Worm (Caenorhabditis elegans): ENCODE data around the gene F25B3.4.

F25B3.4 gene

DNA sequence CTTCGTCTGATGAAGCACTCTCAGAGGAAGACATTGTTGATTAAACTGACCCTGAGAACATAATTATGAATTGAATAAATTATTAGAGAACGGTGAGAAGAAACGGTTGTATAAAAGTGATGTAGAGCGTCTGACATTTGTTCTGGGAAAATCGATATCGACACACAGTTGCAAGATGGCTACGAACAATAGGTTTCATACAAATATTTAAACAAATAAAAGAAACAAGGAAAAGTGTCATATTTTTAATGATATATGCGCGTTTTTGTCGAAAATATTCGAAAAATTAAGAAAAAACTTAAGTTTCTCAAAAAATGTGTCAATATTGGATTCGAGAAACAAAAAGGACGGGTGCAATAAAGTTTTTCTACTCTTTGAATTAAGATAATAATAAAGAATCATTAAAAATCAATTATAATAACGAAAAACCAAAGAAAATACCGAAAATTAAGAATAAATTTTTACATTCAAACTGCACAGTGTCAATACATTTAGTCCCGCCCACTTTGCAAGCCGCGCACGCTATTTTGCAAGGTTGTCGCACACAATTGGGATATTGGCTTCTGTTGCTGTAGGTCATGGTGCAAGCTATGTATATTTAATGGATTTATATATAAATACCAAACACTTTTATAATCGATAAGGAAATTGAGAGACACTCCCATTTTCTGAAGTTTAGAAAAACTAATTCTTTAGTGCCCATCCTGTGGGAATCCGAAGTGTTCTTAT lies 14.2 kb upstream of the F25B3.4 start, which contains the start of gene rtfo-1:
TSS of gene rtfo-1 (minus strand) at position 51 of the 729 bp plus-strand sequence.
- no peak for TF ChIP-seq fkh-10 (GFP tag; optimal IDR thresholded peaks at IDR 0.05)
- TF ChIP-seq sea-2 (GFP tag; optimal IDR thresholded peaks at IDR 0.05), result no peak
- TF ChIP-seq ceh-16 (tag; optimal IDR thresholded peaks at IDR 0.05), result no peak
- TF ChIP-seq pha-4 (tag; optimal IDR thresholded peaks at IDR 0.05), result peak; percentile 60
- no peak for TF ChIP-seq ZK546.5 (tag; optimal IDR thresholded peaks at IDR 0.05)
- no peak for TF ChIP-seq tbx-2 (tag; optimal IDR thresholded peaks at IDR 0.05)
- TF ChIP-seq hmg-11 (tag; optimal IDR thresholded peaks at IDR 0.05), result peak; percentile 62
- TF ChIP-seq nhr-43 (tag; optimal IDR thresholded peaks at IDR 0.05; ENCODE audit: poor library complexity, severe bottlenecking), result peak; percentile 45
- TF ChIP-seq fos-1 (tag; optimal IDR thresholded peaks at IDR 0.05), result no peak
- TF ChIP-seq ztf-11 (tag; optimal IDR thresholded peaks at IDR 0.05), result no peak
- peak; percentile 35 for TF ChIP-seq nhr-23 (tag; optimal IDR thresholded peaks at IDR 0.05)
- no peak for TF ChIP-seq jun-1 (tag; optimal IDR thresholded peaks at IDR 0.05)
- peak; percentile 4 for TF ChIP-seq elt-2 (tag; optimal IDR thresholded peaks at IDR 0.05)
- TF ChIP-seq ceh-82 (tag; optimal IDR thresholded peaks at IDR 0.05), result no peak
- no peak for TF ChIP-seq elt-3 (tag; optimal IDR thresholded peaks at IDR 0.05)
- TF ChIP-seq mdl-1 (tag; optimal IDR thresholded peaks at IDR 0.05), result no peak
- TF ChIP-seq unc-39 (tag; optimal IDR thresholded peaks at IDR 0.05), result no peak
- TF ChIP-seq lin-15B (tag; optimal IDR thresholded peaks at IDR 0.05), result no peak
- TF ChIP-seq nhr-12 (tag; optimal IDR thresholded peaks at IDR 0.05), result no peak
- TF ChIP-seq mml-1 (tag; optimal IDR thresholded peaks at IDR 0.05), result no peak
- TF ChIP-seq snpc-4 (tag; optimal IDR thresholded peaks at IDR 0.05), result peak; percentile 4
- peak; percentile 18 for TF ChIP-seq nhr-25 (tag; optimal IDR thresholded peaks at IDR 0.05)

DNA sequence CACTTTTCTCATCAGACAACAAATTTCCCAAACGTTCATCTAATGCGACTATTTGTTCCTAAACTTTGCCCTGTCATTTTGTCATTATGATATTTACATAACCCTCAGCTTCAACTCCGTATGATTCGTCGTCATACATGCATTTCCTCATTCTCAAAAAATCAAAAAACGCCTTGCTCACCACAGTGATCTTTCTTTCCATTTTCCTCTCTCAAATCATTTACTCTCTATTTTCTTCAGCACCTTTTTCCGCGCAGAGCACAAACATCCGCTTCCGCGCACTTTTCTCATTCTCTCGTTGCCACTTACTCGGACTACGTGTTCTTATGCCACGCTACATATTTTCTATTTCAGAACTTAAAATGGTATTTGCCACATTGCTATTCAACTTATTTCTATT lies 8.4 kb upstream of the F25B3.4 start, which contains the start of gene F25B3.2:
TSS of gene F25B3.2 (plus strand) at position 301 of the 400 bp plus-strand sequence.
- no peak for TF ChIP-seq nhr-77 (tag; optimal IDR thresholded peaks at IDR 0.05)
- TF ChIP-seq fos-1 (tag; optimal IDR thresholded peaks at IDR 0.05), result no peak
- TF ChIP-seq unc-39 (tag; optimal IDR thresholded peaks at IDR 0.05), result no peak
- no peak for TF ChIP-seq mml-1 (tag; optimal IDR thresholded peaks at IDR 0.05)
- TF ChIP-seq R02D3.7 (tag; optimal IDR thresholded peaks at IDR 0.05), result no peak

- TF ChIP-seq elt-3 (tag; optimal IDR thresholded peaks at IDR 0.05) (no peak), mdl-1 (tag; optimal IDR thresholded peaks at IDR 0.05) (no peak), daf-12 (tag; optimal IDR thresholded peaks at IDR 0.05) (no peak), nhr-43 (tag; optimal IDR thresholded peaks at IDR 0.05; ENCODE audit: poor library complexity, severe bottlenecking) (no peak), hmg-11 (tag; optimal IDR thresholded peaks at IDR 0.05) (no peak), mml-1 (tag; optimal IDR thresholded peaks at IDR 0.05) (no peak)
Measured at ce11 chrV:9571673-9572072, 3.1 kb upstream of the F25B3.4 start.

DNA sequence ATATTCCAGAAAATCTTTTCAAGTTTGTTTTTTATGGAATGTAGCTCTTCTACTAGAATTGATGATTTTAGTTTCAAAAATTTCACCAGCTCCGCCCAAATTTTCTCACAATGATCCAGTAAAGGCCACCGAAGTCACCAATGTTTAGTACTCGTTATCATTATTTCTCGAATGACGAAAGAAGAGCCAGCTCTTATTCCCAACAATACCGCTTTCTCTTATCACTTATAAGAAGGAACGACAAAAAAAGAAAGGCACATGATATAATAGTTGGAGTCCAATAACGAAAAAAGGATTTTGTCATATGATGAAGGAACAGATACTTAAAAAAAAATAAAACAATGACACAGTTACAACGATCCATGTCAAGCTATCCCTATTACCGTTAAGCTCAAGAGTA lies 2.4 kb upstream of the F25B3.4 start:
- no peak for TF ChIP-seq nhr-67 (tag; optimal IDR thresholded peaks at IDR 0.05)
- peak; percentile 36 for TF ChIP-seq elt-2 (tag; optimal IDR thresholded peaks at IDR 0.05)
- TF ChIP-seq egl-27 (tag; optimal IDR thresholded peaks at IDR 0.05), result no peak

DNA sequence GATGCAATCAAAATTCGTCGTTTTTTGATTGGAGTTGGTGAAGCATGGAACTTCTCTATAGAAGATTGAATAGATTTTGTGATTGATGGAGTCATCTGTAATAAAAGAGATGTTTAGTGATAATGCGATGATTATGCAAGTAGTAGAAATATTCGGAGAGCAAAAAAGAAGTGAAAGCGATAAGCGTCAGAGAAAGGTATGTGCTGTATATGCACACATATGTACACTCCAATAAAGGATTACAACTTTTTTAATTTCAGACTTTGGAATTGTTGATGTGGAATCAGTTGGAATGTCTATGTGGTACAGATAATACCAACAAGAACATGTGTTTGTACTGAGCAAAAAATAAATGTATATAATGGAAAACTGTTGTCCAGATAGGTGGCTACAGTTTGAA lies 1.6 kb upstream of the F25B3.4 start, which contains the start of gene F25B3.5:
TSS of gene F25B3.5 (minus strand) at position 101 of the 400 bp plus-strand sequence.
- TF ChIP-seq elt-2 (tag; optimal IDR thresholded peaks at IDR 0.05), result no peak
- TF ChIP-seq nhr-67 (tag; optimal IDR thresholded peaks at IDR 0.05), result no peak
- no peak for TF ChIP-seq nhr-43 (tag; optimal IDR thresholded peaks at IDR 0.05; ENCODE audit: poor library complexity, severe bottlenecking)
- TF ChIP-seq egl-27 (tag; optimal IDR thresholded peaks at IDR 0.05), result no peak
- no peak for TF ChIP-seq unc-39 (tag; optimal IDR thresholded peaks at IDR 0.05)
- TF ChIP-seq nhr-76 (tag; optimal IDR thresholded peaks at IDR 0.05), result no peak
- no peak for TF ChIP-seq daf-12 (tag; optimal IDR thresholded peaks at IDR 0.05)
- TF ChIP-seq tbx-2 (tag; optimal IDR thresholded peaks at IDR 0.05), result no peak
- no peak for TF ChIP-seq jun-1 (tag; optimal IDR thresholded peaks at IDR 0.05)
- no peak for TF ChIP-seq mml-1 (tag; optimal IDR thresholded peaks at IDR 0.05)

DNA sequence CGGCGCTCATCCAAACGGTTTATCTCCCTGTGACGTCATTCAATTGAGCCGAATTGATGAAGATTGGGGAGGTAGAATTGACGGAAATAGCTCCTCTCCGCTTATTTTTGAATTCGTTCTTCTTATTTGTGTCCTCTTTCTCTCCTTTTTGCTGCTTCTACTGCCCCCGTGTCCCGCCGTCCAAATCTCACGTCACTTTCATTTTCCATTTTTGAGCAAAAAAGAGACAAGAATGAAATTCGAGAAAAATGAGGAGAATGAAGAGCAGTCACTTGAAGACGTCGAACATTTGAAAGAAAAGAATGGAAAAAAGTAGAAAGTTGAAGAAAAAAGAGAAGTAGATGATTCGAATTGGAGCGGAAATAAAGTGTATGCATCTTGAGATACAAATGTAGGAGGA lies 5.0 kb downstream of the F25B3.4 start:
- peak; percentile 25 for TF ChIP-seq nfya-1 (tag; optimal IDR thresholded peaks at IDR 0.05; ENCODE audit: insufficient read depth)
- no peak for TF ChIP-seq nhr-76 (tag; optimal IDR thresholded peaks at IDR 0.05)
- TF ChIP-seq fkh-10 (GFP tag; optimal IDR thresholded peaks at IDR 0.05), result peak; percentile 66
- no peak for TF ChIP-seq ama-1 (optimal IDR thresholded peaks at IDR 0.05)
